Worm (Caenorhabditis elegans) whole organism, L3 larva: Measurements from ENCODE around the gene F32D8.8.

Source experiments
- ceh-9 ChIP-seq: sonication (generic microtip); optimal IDR thresholded peaks from 2 replicates; lab custom pipeline; 2018; ENCODE audit warnings: missing biosample characterization, missing genetic modification characterization
- elt-3 ChIP-seq, 3 experiments: fragments of 150-350 bp in 1 of 3; sonication (generic microtip) in 2 of 3; optimal IDR thresholded peaks; 2 replicates in 2 of 3; 4 replicates in 1 of 3; lab custom pipeline; 2014 to 2017; ENCODE audit warnings: missing biosample characterization in 3 of 3, missing genetic modification characterization in 3 of 3
- jun-1 ChIP-seq: fragments of 150-350 bp; optimal IDR thresholded peaks from 2 replicates; lab custom pipeline; 2014; ENCODE audit warnings: missing biosample characterization, missing genetic modification reagents, missing genetic modification characterization
- lsy-12 ChIP-seq: sonication (generic microtip); optimal IDR thresholded peaks from 2 replicates; lab custom pipeline; 2016; ENCODE audit warnings: mild to moderate bottlenecking, missing genetic modification characterization, missing compliant biosample characterization
- nhr-11 ChIP-seq: fragments of 150-350 bp; optimal IDR thresholded peaks from 2 replicates; lab custom pipeline; 2014; ENCODE audit warnings: missing biosample characterization, missing genetic modification characterization
- nhr-76 ChIP-seq: fragments of 150-350 bp; sonication (generic microtip); optimal IDR thresholded peaks from 5 replicates; lab custom pipeline; 2014; ENCODE audit warnings: missing biosample characterization, missing genetic modification characterization

- TF ChIP-seq elt-3 (tag; optimal IDR thresholded peaks at IDR 0.05; lab: Kevin White, UChicago) = no peak
- TF ChIP-seq nhr-11 (tag; lab: Kevin White, UChicago) = no peak
- TF ChIP-seq jun-1 (tag; lab: Kevin White, UChicago) = no peak
- no peak for TF ChIP-seq nhr-76 (tag; lab: Kevin White, UChicago)
- TF ChIP-seq ceh-9 = no peak
- no peak for TF ChIP-seq lsy-12 (tag; lab: Kevin White, UChicago)
Observed at ce11 chrV:10893510-10894128, 9.0 kb downstream of the F32D8.8 start, which contains the start of gene F32D8.4.
